Worm (Caenorhabditis elegans) whole organism, mixed stage, embryonic: Measurements from ENCODE around the gene dec-7.

Experiments used
- M03D4.4 ChIP-seq: sonication (generic microtip); optimal IDR thresholded peaks from 2 replicates; lab custom pipeline; 2017; ENCODE audit warnings: mild to moderate bottlenecking, missing genetic modification characterization, missing compliant biosample characterization
- ces-1 ChIP-seq: fragments of 150-350 bp; optimal IDR thresholded peaks from 2 replicates; lab custom pipeline; 2014; ENCODE audit warnings: missing biosample characterization, missing genetic modification reagents, missing genetic modification characterization
- elt-3 ChIP-seq: fragments of 150-350 bp; optimal IDR thresholded peaks from 2 replicates; lab custom pipeline; 2014; ENCODE audit warnings: missing biosample characterization, missing genetic modification characterization
- ham-2 ChIP-seq: fragments of 200-800 bp; sonication (Bioruptor generic); optimal IDR thresholded peaks from 2 replicates; lab custom pipeline; 2018; ENCODE audit warnings: mild to moderate bottlenecking, missing genetic modification characterization, missing compliant biosample characterization
- hlh-1 ChIP-seq: fragments of 150-350 bp; optimal IDR thresholded peaks from 2 replicates; lab custom pipeline; 2014; ENCODE audit warnings: missing biosample characterization, missing genetic modification reagents, missing genetic modification characterization
- lin-13 ChIP-seq: fragments of 150-350 bp; optimal IDR thresholded peaks from 2 replicates; lab custom pipeline; 2014; ENCODE audit warnings: missing biosample characterization, missing genetic modification characterization
- lsy-2 ChIP-seq: fragments of 150-350 bp; optimal IDR thresholded peaks from 2 replicates; lab custom pipeline; 2014; ENCODE audit warnings: missing biosample characterization, missing genetic modification characterization
- nhr-12 ChIP-seq: fragments of 150-350 bp; optimal IDR thresholded peaks from 2 replicates; lab custom pipeline; 2014; ENCODE audit warnings: missing biosample characterization, missing genetic modification characterization
- nhr-2 ChIP-seq: fragments of 150-350 bp; optimal IDR thresholded peaks from 2 replicates; lab custom pipeline; 2014; ENCODE audit warnings: missing biosample characterization, missing genetic modification characterization
- nhr-237 ChIP-seq: fragments of 150-350 bp; optimal IDR thresholded peaks from 2 replicates; lab custom pipeline; 2014; ENCODE audit warnings: missing biosample characterization, missing genetic modification characterization
- pha-4 ChIP-seq: fragments of 150-350 bp; optimal IDR thresholded peaks from 2 replicates; lab custom pipeline; 2018; ENCODE audit warnings: missing biosample characterization, missing genetic modification reagents, missing genetic modification characterization

DNA sequence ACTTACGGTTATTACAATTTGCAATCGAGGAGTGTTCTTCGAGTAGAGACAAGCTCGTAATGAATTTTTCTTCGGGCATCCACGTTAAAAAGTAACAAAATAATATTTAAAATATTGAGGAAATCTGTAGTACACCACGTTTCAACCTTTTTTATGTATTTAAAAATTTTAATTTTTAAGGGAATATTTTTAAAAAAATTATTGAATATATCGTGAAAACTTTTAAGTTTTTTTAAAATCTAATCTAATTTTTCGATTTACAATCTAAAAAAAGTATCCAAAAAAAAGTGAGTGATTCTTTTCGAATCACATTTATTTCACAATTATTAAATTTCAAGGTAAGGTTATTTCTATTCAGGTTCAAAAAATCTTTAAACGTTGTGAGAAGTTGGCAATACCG, 12.5 kb downstream of the dec-7 start, which contains the start of gene gln-2:
- TF ChIP-seq lin-13 = no peak
- TF ChIP-seq lsy-2 (tag; lab: Kevin White, UChicago) = no peak
- TF ChIP-seq nhr-12 (tag; lab: Kevin White, UChicago) = no peak
- TF ChIP-seq M03D4.4 (tag; lab: Kevin White, UChicago) = no peak
- TF ChIP-seq nhr-237 = no peak
- TF ChIP-seq ham-2 (GFP tag; lab: Kevin White, UChicago) = no peak
- no peak for TF ChIP-seq pha-4 (tag; lab: Kevin White, UChicago)
- TF ChIP-seq hlh-1 (tag; lab: Kevin White, UChicago) = no peak
- TF ChIP-seq nhr-2 (tag; lab: Kevin White, UChicago) = no peak
- TF ChIP-seq ces-1 = no peak
- TF ChIP-seq elt-3 (tag; lab: Kevin White, UChicago) = no peak
